Worm (Caenorhabditis elegans) whole organism, young adult: ENCODE results near the gene F58B4.5.

ENCODE experiments used
- B0019.2 ChIP-seq: fragments of 200-800 bp; sonication (Bioruptor generic); conservative IDR thresholded peaks from 2 replicates; pipeline ENCODE4 v1.3.6; 2022; ENCODE audit warnings: missing genetic modification reagents, missing genetic modification characterization, missing compliant biosample characterization
- F10E7.11 ChIP-seq: sonication (generic microtip); optimal IDR thresholded peaks from 2 replicates; lab custom pipeline; 2017; ENCODE audit warnings: mild to moderate bottlenecking, missing genetic modification characterization, moderate library complexity, missing compliant biosample characterization
- F23B12.7 ChIP-seq: sonication (generic microtip); optimal IDR thresholded peaks from 2 replicates; lab custom pipeline; 2017; ENCODE audit warnings: missing genetic modification characterization, mild to moderate bottlenecking, missing compliant biosample characterization, antibody characterized with exemption, moderate library complexity; ENCODE audit not compliant: insufficient read depth
- F49E8.2 ChIP-seq: sonication (generic microtip); optimal IDR thresholded peaks from 3 replicates; lab custom pipeline; 2017; ENCODE audit warnings: missing genetic modification characterization, mild to moderate bottlenecking, missing compliant biosample characterization, antibody characterized with exemption, moderate library complexity; ENCODE audit not compliant: insufficient read depth
- F52B5.7 ChIP-seq: sonication (generic microtip); optimal IDR thresholded peaks from 2 replicates; lab custom pipeline; 2016; ENCODE audit warnings: mild to moderate bottlenecking, missing genetic modification characterization, missing compliant biosample characterization
- F55B11.4 ChIP-seq: sonication (generic microtip); optimal IDR thresholded peaks from 2 replicates; lab custom pipeline; 2016; ENCODE audit warnings: missing compliant biosample characterization, missing genetic modification characterization, borderline replicate concordance; ENCODE audit not compliant: insufficient read depth
- F57A8.1 ChIP-seq: fragments of 200-800 bp; sonication (Bioruptor generic); optimal IDR thresholded peaks from 2 replicates; lab custom pipeline; 2018; ENCODE audit warnings: mild to moderate bottlenecking, missing genetic modification characterization, moderate library complexity, missing compliant biosample characterization
- F57C9.4 ChIP-seq: sonication (generic microtip); optimal IDR thresholded peaks from 2 replicates; lab custom pipeline; 2017; ENCODE audit warnings: mild to moderate bottlenecking, missing genetic modification characterization, missing compliant biosample characterization
- K12H6.12 ChIP-seq: fragments of 200-800 bp; sonication (Bioruptor generic); optimal IDR thresholded peaks from 2 replicates; lab custom pipeline; 2018; ENCODE audit warnings: mild to moderate bottlenecking, missing genetic modification characterization, missing compliant biosample characterization
- Y79H2A.3 ChIP-seq: fragments of 200-800 bp; sonication (Bioruptor generic); conservative IDR thresholded peaks from 2 replicates; pipeline ENCODE4 v1.3.6; 2022; ENCODE audit warnings: missing genetic modification reagents, missing genetic modification characterization, missing compliant biosample characterization
- akir-1 ChIP-seq: fragments of 200-800 bp; sonication (Bioruptor generic); optimal IDR thresholded peaks from 2 replicates; lab custom pipeline; 2018; ENCODE audit warnings: mild to moderate bottlenecking, missing genetic modification characterization, moderate library complexity, missing compliant biosample characterization
- ama-1 ChIP-seq, 3 experiments: fragments of 150-350 bp in 1 of 3; sonication (generic microtip) in 2 of 3; optimal IDR thresholded peaks; 2 replicates each; lab custom pipeline; 2014 to 2018; ENCODE audit warnings: missing biosample characterization in 2 of 3, missing genetic modification characterization in 2 of 3, missing genetic modification reagents in 2 of 3
- athp-1 ChIP-seq: sonication (generic microtip); optimal IDR thresholded peaks from 2 replicates; lab custom pipeline; 2017; ENCODE audit warnings: mild to moderate bottlenecking, missing genetic modification characterization, missing compliant biosample characterization
- attf-6 ChIP-seq: fragments of 200-800 bp; sonication (Bioruptor generic); IDR thresholded peaks from 2 replicates; pipeline ENCODE4 v1.3.6; 2022; ENCODE audit warnings: missing genetic modification reagents, missing genetic modification characterization, missing compliant biosample characterization
- bed-1 ChIP-seq: fragments of 200-800 bp; sonication (Bioruptor generic); IDR thresholded peaks from 2 replicates; pipeline ENCODE4 v1.3.6; 2022; ENCODE audit warnings: missing genetic modification reagents, missing genetic modification characterization, missing compliant biosample characterization
- bed-2 ChIP-seq: fragments of 200-800 bp; sonication (Bioruptor generic); IDR thresholded peaks from 2 replicates; pipeline ENCODE4 v1.3.6; 2022; ENCODE audit warnings: missing genetic modification reagents, missing genetic modification characterization, missing compliant biosample characterization
- cebp-1 ChIP-seq, 2 experiments: fragments of 200-800 bp in 1 of 2; sonication (Bioruptor generic) in 1 of 2; sonication (generic microtip) in 1 of 2; IDR thresholded peaks in 1 of 2; optimal IDR thresholded peaks in 1 of 2; 2 replicates each; pipeline versions ENCODE4 v1.3.6 to Lab custom; 2017 to 2022; ENCODE audit warnings: missing compliant biosample characterization in 2 of 2, missing genetic modification characterization in 2 of 2, mild to moderate bottlenecking in 1 of 2, missing genetic modification reagents in 1 of 2, moderate library complexity in 1 of 2
- ceh-100 ChIP-seq: fragments of 200-800 bp; sonication (Bioruptor generic); IDR thresholded peaks from 2 replicates; pipeline ENCODE4 v1.3.6; 2022; ENCODE audit warnings: missing genetic modification reagents, missing genetic modification characterization, missing compliant biosample characterization
- die-1 ChIP-seq: sonication (generic microtip); optimal IDR thresholded peaks from 2 replicates; lab custom pipeline; 2016; ENCODE audit warnings: missing genotype, mild to moderate bottlenecking, missing genetic modification characterization, missing compliant biosample characterization
- efl-1 ChIP-seq: fragments of 150-350 bp; optimal IDR thresholded peaks from 2 replicates; lab custom pipeline; 2014; ENCODE audit warnings: missing biosample characterization, missing genetic modification reagents, missing genetic modification characterization
- egl-44 ChIP-seq: fragments of 200-800 bp; sonication (Bioruptor generic); IDR thresholded peaks from 2 replicates; pipeline ENCODE4 v1.3.6; 2022; ENCODE audit warnings: missing genetic modification reagents, missing genetic modification characterization, missing compliant biosample characterization
- him-1 ChIP-seq: sonication (generic microtip); optimal IDR thresholded peaks from 2 replicates; lab custom pipeline; 2016; ENCODE audit warnings: missing genotype, missing genetic modification reagents, missing genetic modification characterization, missing compliant biosample characterization
- let-526 ChIP-seq: fragments of 200-800 bp; sonication (Bioruptor generic); IDR thresholded peaks from 2 replicates; pipeline ENCODE4 v1.3.6; 2022; ENCODE audit warnings: missing genetic modification reagents, missing genetic modification characterization, missing compliant biosample characterization
- lin-26 ChIP-seq: fragments of 200-800 bp; sonication (Bioruptor generic); IDR thresholded peaks from 2 replicates; pipeline ENCODE4 v1.3.6; 2022; ENCODE audit warnings: missing genetic modification reagents, missing genetic modification characterization, missing compliant biosample characterization
- lin-35 ChIP-seq, 3 experiments: fragments of 150-350 bp in 2 of 3; sonication (generic microtip) in 1 of 3; optimal IDR thresholded peaks; 2 replicates each; lab custom pipeline; 2014 to 2018; ENCODE audit warnings: missing biosample characterization in 3 of 3, missing genetic modification characterization in 3 of 3, missing genetic modification reagents in 3 of 3
- lsy-27 ChIP-seq: sonication (generic microtip); optimal IDR thresholded peaks from 2 replicates; lab custom pipeline; 2017; ENCODE audit warnings: missing genetic modification characterization, mild to moderate bottlenecking, missing compliant biosample characterization, antibody characterized with exemption, missing genotype, borderline replicate concordance; ENCODE audit not compliant: insufficient read depth
- madf-3 ChIP-seq: fragments of 200-800 bp; sonication (Bioruptor generic); IDR thresholded peaks from 2 replicates; pipeline ENCODE4 v1.3.6; 2022; ENCODE audit warnings: missing genetic modification reagents, missing genetic modification characterization, missing compliant biosample characterization
- mcd-1 ChIP-seq: fragments of 200-800 bp; sonication (Bioruptor generic); IDR thresholded peaks from 2 replicates; pipeline ENCODE4 v1.3.6; 2022; ENCODE audit warnings: missing genetic modification reagents, missing genetic modification characterization, missing compliant biosample characterization
- mel-28 ChIP-seq: sonication (generic microtip); optimal IDR thresholded peaks from 2 replicates; lab custom pipeline; 2016; ENCODE audit warnings: borderline replicate concordance, mild to moderate bottlenecking, missing genetic modification characterization, missing compliant biosample characterization
- mes-4 ChIP-seq: sonication (generic microtip); optimal IDR thresholded peaks from 2 replicates; lab custom pipeline; 2016; ENCODE audit warnings: missing genotype, missing genetic modification characterization, missing compliant biosample characterization
- nfya-1 ChIP-seq: sonication (generic microtip); optimal IDR thresholded peaks from 2 replicates; lab custom pipeline; 2017; ENCODE audit warnings: antibody characterized with exemption, missing compliant biosample characterization, missing genetic modification characterization, borderline replicate concordance; ENCODE audit not compliant: insufficient read depth
- nfya-2 ChIP-seq: fragments of 200-800 bp; sonication (Bioruptor generic); IDR thresholded peaks from 2 replicates; pipeline ENCODE4 v1.3.6; 2022; ENCODE audit warnings: missing genetic modification reagents, missing genetic modification characterization, missing compliant biosample characterization
- nhr-90 ChIP-seq: sonication (generic microtip); optimal IDR thresholded peaks from 2 replicates; lab custom pipeline; 2016; ENCODE audit warnings: missing genotype, mild to moderate bottlenecking, missing genetic modification characterization, missing compliant biosample characterization
- pha-4 ChIP-seq: fragments of 150-350 bp; sonication (generic microtip); optimal IDR thresholded peaks from 2 replicates; lab custom pipeline; 2014; ENCODE audit warnings: missing biosample characterization, missing genetic modification reagents, missing genetic modification characterization
- rcor-1 ChIP-seq: fragments of 200-800 bp; sonication (Bioruptor generic); IDR thresholded peaks from 2 replicates; pipeline ENCODE4 v1.3.6; 2022; ENCODE audit warnings: missing genetic modification reagents, missing genetic modification characterization, missing compliant biosample characterization
- rec-8 ChIP-seq, 2 experiments: sonication (generic microtip); optimal IDR thresholded peaks; 2 replicates each; lab custom pipeline; 2016; ENCODE audit warnings: mild to moderate bottlenecking in 2 of 2, missing genetic modification characterization in 2 of 2, missing genetic modification reagents in 2 of 2, missing genotype in 2 of 2, missing biosample characterization in 1 of 2, missing compliant biosample characterization in 1 of 2, moderate library complexity in 1 of 2
- repo-1 ChIP-seq: sonication (generic microtip); optimal IDR thresholded peaks from 2 replicates; lab custom pipeline; 2017; ENCODE audit warnings: mild to moderate bottlenecking, missing genetic modification characterization, missing compliant biosample characterization
- rpc-1 ChIP-seq, 2 experiments: fragments of 150-350 bp in 1 of 2; sonication (generic microtip) in 1 of 2; optimal IDR thresholded peaks; 2 replicates each; lab custom pipeline; 2014 to 2018; ENCODE audit warnings: missing biosample characterization in 1 of 2, missing genetic modification characterization in 1 of 2, missing genetic modification reagents in 1 of 2, missing genotype in 1 of 2
- sea-2 ChIP-seq: fragments of 200-800 bp; sonication (Bioruptor generic); IDR thresholded peaks from 2 replicates; pipeline ENCODE4 v1.3.6; 2022; ENCODE audit warnings: missing genetic modification characterization, missing compliant biosample characterization
- snpc-1.1 ChIP-seq: sonication (generic microtip); optimal IDR thresholded peaks from 2 replicates; lab custom pipeline; 2017; ENCODE audit warnings: missing genetic modification characterization, mild to moderate bottlenecking, missing compliant biosample characterization, antibody characterized with exemption, moderate library complexity, missing genotype, missing genetic modification reagents; ENCODE audit not compliant: insufficient read depth
- somi-1 ChIP-seq: fragments of 200-800 bp; sonication (Bioruptor generic); optimal IDR thresholded peaks from 2 replicates; lab custom pipeline; 2018; ENCODE audit warnings: mild to moderate bottlenecking, missing genetic modification characterization, missing compliant biosample characterization
- tlf-1 ChIP-seq: fragments of 200-800 bp; sonication (Bioruptor generic); optimal IDR thresholded peaks from 2 replicates; lab custom pipeline; 2018; ENCODE audit warnings: mild to moderate bottlenecking, missing genetic modification characterization, missing compliant biosample characterization
- unc-130 ChIP-seq: sonication (generic microtip); optimal IDR thresholded peaks from 2 replicates; lab custom pipeline; 2016; ENCODE audit warnings: missing genetic modification reagents, missing genetic modification characterization, missing compliant biosample characterization
- unc-62 ChIP-seq: fragments of 150-350 bp; optimal IDR thresholded peaks from 2 replicates; lab custom pipeline; 2014; ENCODE audit warnings: missing biosample characterization, missing genetic modification reagents, missing genetic modification characterization
- zfh-2 ChIP-seq: fragments of 200-800 bp; sonication (Bioruptor generic); conservative IDR thresholded peaks from 2 replicates; pipeline ENCODE4 v1.3.6; 2022; ENCODE audit warnings: missing genetic modification reagents, missing genetic modification characterization, missing compliant biosample characterization
- ztf-6 ChIP-seq: fragments of 200-800 bp; sonication (Bioruptor generic); IDR thresholded peaks from 2 replicates; pipeline ENCODE4 v1.3.6; 2022; ENCODE audit warnings: missing genetic modification reagents, missing genetic modification characterization, missing compliant biosample characterization

F58B4.5 gene

ce11 chrV:10894601-10895000, 37.9 kb upstream of the F58B4.5 start, which contains the start of the genes F32D8.14 and F32D8.5 (continued):
- TF ChIP-seq attf-6 (GFP tag; lab: Robert Waterston, UW) = no peak
- TF ChIP-seq egl-44 (GFP tag; lab: Robert Waterston, UW) = no peak
- TF ChIP-seq F23B12.7 (tag; lab: Kevin White, UChicago) = no peak
- no peak for TF ChIP-seq zfh-2
- no peak for TF ChIP-seq F55B11.4 (tag; lab: Kevin White, UChicago)
- no peak for TF ChIP-seq ceh-100 (GFP tag; lab: Robert Waterston, UW)
- TF ChIP-seq K12H6.12 (tag; lab: Kevin White, UChicago) = peak; percentile 41
- no peak for TF ChIP-seq F10E7.11 (tag; lab: Kevin White, UChicago)
- TF ChIP-seq tlf-1 = no peak
- no peak for TF ChIP-seq F57A8.1 (GFP tag; lab: Kevin White, UChicago)
- no peak for TF ChIP-seq mes-4
- TF ChIP-seq ztf-6 (GFP tag; lab: Robert Waterston, UW) = no peak
- peak in 1 of 3 experiments; percentile 76 for TF ChIP-seq lin-35 (GFP tag; optimal IDR thresholded peaks at IDR 0.05; lab: Kevin White, UChicago)
- no peak for TF ChIP-seq rec-8 (tag; optimal IDR thresholded peaks at IDR 0.05; lab: Kevin White, UChicago)
- no peak for TF ChIP-seq nfya-1
- TF ChIP-seq mel-28 (tag; lab: Kevin White, UChicago) = no peak
- TF ChIP-seq athp-1 = no peak
- no peak for TF ChIP-seq nfya-2 (GFP tag; lab: Robert Waterston, UW)
- TF ChIP-seq sea-2 = no peak
- no peak for TF ChIP-seq lsy-27 (tag; lab: Kevin White, UChicago)
- TF ChIP-seq Y79H2A.3 (GFP tag; lab: Robert Waterston, UW) = no peak
- TF ChIP-seq akir-1 = no peak
- peak; percentile 39 for TF ChIP-seq unc-130 (GFP tag; lab: Kevin White, UChicago)
- TF ChIP-seq snpc-1.1 = no peak
- TF ChIP-seq bed-1 (GFP tag; lab: Robert Waterston, UW) = no peak
- no peak for TF ChIP-seq him-1 (tag; lab: Kevin White, UChicago)
- TF ChIP-seq let-526 (GFP tag; lab: Robert Waterston, UW) = no peak
- peak; percentile 43 for TF ChIP-seq efl-1 (GFP tag; lab: Kevin White, UChicago)
- no peak for TF ChIP-seq F49E8.2
- TF ChIP-seq repo-1 (tag; lab: Kevin White, UChicago) = peak; percentile 13
- TF ChIP-seq madf-3 (GFP tag; lab: Robert Waterston, UW) = 0 out of 2 replicates have a peak, but pooled peaks have one; percentile 38
- no peak for TF ChIP-seq die-1 (tag; lab: Kevin White, UChicago)
- TF ChIP-seq B0019.2 (GFP tag; lab: Robert Waterston, UW) = no peak
- TF ChIP-seq unc-62 (GFP tag; lab: Kevin White, UChicago) = no peak
- TF ChIP-seq cebp-1 (GFP tag; IDR thresholded peaks at IDR 0.05; lab: Robert Waterston, UW) = no peak
- peak; percentile 56 for TF ChIP-seq cebp-1 (tag; optimal IDR thresholded peaks at IDR 0.05; lab: Kevin White, UChicago)
- TF ChIP-seq lin-26 (GFP tag; lab: Robert Waterston, UW) = no peak
- TF ChIP-seq F57C9.4 (tag; lab: Kevin White, UChicago) = no peak
- TF ChIP-seq ama-1 (optimal IDR thresholded peaks at IDR 0.05; lab: Kevin White, UChicago) = no peak
- TF ChIP-seq ama-1 (GFP tag; optimal IDR thresholded peaks at IDR 0.05; lab: Kevin White, UChicago) = no peak
- no peak for TF ChIP-seq F52B5.7 (tag; lab: Kevin White, UChicago)
- TF ChIP-seq nhr-90 (tag; lab: Kevin White, UChicago) = no peak
- no peak for TF ChIP-seq pha-4 (tag; lab: Kevin White, UChicago)
- TF ChIP-seq somi-1 (GFP tag; lab: Kevin White, UChicago) = no peak
- 0 out of 2 replicates have a peak, but pooled peaks have one; percentile 49 for TF ChIP-seq rcor-1 (GFP tag; lab: Robert Waterston, UW)
- TF ChIP-seq bed-2 = no peak
- no peak for TF ChIP-seq rpc-1 (optimal IDR thresholded peaks at IDR 0.05; lab: Kevin White, UChicago)
- TF ChIP-seq rpc-1 (tag; optimal IDR thresholded peaks at IDR 0.05; lab: Kevin White, UChicago) = no peak
- TF ChIP-seq mcd-1 = peak; percentile 92
